Worm (Caenorhabditis elegans) whole organism, midembryonic: ENCODE results near the gene C39B10.3.

Experiments used
- T22C8.4 ChIP-seq: fragments of 200-800 bp; sonication (Bioruptor generic); IDR thresholded peaks from 2 replicates; pipeline ENCODE4 v1.3.6; 2022; ENCODE audit warnings: missing genetic modification characterization, missing compliant biosample characterization
- cog-1 ChIP-seq: sonication (generic microtip); optimal IDR thresholded peaks from 2 replicates; lab custom pipeline; 2016; ENCODE audit warnings: missing genetic modification characterization, missing compliant biosample characterization
- klf-2 ChIP-seq: fragments of 200-800 bp; sonication (Bioruptor generic); conservative IDR thresholded peaks from 2 replicates; pipeline ENCODE4 v1.3.6; 2022; ENCODE audit warnings: missing genetic modification reagents, missing genetic modification characterization, missing compliant biosample characterization

DNA sequence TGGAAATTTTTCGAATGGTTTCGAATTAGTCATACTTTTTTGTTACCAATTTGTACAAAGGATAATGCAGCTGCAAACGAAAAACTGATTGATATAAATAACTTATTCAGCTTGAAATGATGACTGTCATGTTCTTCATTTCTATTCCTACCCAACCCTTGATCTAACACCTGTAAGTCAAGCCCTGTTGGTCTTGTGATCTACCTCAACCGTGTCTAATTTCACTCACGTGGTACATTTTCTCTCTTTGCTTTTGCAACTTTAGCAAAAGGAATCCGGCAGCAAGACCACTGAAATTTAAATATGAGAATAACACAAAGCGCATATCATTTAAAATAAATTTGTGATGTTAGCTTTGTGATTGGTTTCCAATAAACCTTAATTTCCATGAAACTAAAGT lies 39.9 kb upstream of the C39B10.3 start:
- TF ChIP-seq klf-2 (GFP tag; lab: Robert Waterston, UW) (no peak), cog-1 (tag; lab: Kevin White, UChicago) (no peak), T22C8.4 (GFP tag; lab: Robert Waterston, UW) (no peak)
